Worm (Caenorhabditis elegans): Measurements from ENCODE around the gene snf-3.

Gene snf-3

DNA sequence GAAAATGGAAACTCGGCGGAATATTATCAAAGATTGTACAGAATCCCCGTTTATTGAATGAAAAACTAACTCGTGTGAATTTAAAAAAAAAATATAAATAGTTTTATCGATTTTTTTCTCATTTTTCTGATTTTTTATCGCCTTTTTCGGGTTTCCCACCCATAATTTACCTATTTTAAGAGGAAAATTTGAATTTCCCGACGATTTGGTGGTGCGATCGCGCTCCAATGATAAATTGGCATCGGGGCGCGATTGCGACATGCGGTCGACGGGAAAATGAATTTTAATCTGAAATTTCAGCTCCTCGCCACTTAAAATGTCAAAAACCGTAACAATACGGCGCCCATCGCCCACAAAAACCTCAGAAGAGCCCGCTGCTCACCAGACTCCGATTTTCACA lies 35.9 kb downstream of the snf-3 start, which contains the start of gene taf-6.1:
taf-6.1 (plus strand) TSS at position 301 of the 400 bp plus-strand sequence.
- TF ChIP-seq ceh-100 (GFP tag; IDR thresholded peaks at IDR 0.05) = no peak

DNA sequence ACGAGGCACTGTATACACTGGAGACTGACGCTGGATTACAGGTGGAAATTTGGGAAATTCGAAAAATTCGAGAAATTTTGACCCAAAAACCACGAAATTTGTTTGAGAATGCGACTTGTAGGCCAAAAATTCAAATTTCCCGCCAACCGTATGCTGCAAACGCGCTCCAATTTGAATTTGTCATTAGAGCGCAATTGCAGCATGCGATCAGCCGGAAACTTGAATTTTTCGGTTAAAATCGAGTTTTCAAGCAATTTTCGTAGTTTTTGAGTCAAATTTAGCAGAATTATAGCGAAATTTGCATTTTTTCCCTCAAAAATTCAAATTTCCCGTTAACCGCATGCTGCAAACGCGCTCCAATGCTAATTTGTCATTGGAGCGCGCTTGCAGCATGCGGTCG lies 38.4 kb downstream of the snf-3 start:
- no peak for TF ChIP-seq hlh-12 (tag; optimal IDR thresholded peaks at IDR 0.05)
- peak; percentile 75 for TF ChIP-seq lin-54 (GFP tag; optimal IDR thresholded peaks at IDR 0.05)
- peak; percentile 38 for TF ChIP-seq efl-1 (GFP tag; optimal IDR thresholded peaks at IDR 0.05)
- TF ChIP-seq lin-26 (GFP tag; IDR thresholded peaks at IDR 0.05) = no peak
- TF ChIP-seq attf-6 (GFP tag; IDR thresholded peaks at IDR 0.05) = no peak
- TF ChIP-seq madf-6 (GFP tag; IDR thresholded peaks at IDR 0.05) = 0 out of 2 replicates have a peak, but pooled peaks have one; percentile 11
- TF ChIP-seq aptf-2 (GFP tag; conservative IDR thresholded peaks at IDR 0.05) = no peak
- TF ChIP-seq repo-1 (tag; optimal IDR thresholded peaks at IDR 0.05) = no peak
- no peak for TF ChIP-seq akir-1 (GFP tag; optimal IDR thresholded peaks at IDR 0.05)
- TF ChIP-seq madf-3 (GFP tag; IDR thresholded peaks at IDR 0.05) = no peak
- TF ChIP-seq nhr-179 (tag; optimal IDR thresholded peaks at IDR 0.05) = no peak
- no peak for TF ChIP-seq sea-2 (GFP tag; IDR thresholded peaks at IDR 0.05)
- no peak for TF ChIP-seq aptf-3 (GFP tag; IDR thresholded peaks at IDR 0.05)
- peak; percentile 21 for TF ChIP-seq lsl-1 (GFP tag; optimal IDR thresholded peaks at IDR 0.05)
- TF ChIP-seq hmg-20 (GFP tag; IDR thresholded peaks at IDR 0.05) = no peak
- TF ChIP-seq attf-5 (GFP tag; optimal IDR thresholded peaks at IDR 0.05) = no peak
- TF ChIP-seq ceh-27 (GFP tag; optimal IDR thresholded peaks at IDR 0.05) = no peak
- peak; percentile 43; the same call in 1 of the 2 replicates for TF ChIP-seq D2030.7 (GFP tag; IDR thresholded peaks at IDR 0.05)
- no peak for TF ChIP-seq rec-8 (tag; optimal IDR thresholded peaks at IDR 0.05)
- TF ChIP-seq ama-1 (optimal IDR thresholded peaks at IDR 0.05) = no peak
- no peak for TF ChIP-seq ama-1 (GFP tag; optimal IDR thresholded peaks at IDR 0.05)
- TF ChIP-seq tbx-9 (tag; optimal IDR thresholded peaks at IDR 0.05; ENCODE audit: borderline replicate concordance) = no peak
- TF ChIP-seq mcd-1 (GFP tag; IDR thresholded peaks at IDR 0.05) = peak; percentile 91

DNA sequence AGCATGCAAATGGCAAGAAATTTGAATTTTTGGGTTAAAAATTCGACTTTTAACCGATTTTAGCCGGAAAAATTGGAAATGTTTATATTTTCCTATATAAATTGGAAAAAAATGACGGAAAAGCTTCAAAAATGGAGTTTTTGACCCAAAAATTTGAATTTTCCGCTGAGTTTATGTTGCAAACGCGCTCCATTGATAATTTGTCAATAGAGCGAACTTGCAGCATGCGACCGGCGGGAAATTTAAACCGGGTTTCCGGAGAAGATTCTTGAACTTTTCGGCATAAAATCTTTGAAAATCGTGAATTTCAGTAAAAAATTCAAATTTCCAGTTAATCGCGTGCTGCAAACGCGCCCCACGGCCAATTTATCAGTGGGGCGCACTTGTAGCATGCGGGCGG lies 39.6 kb downstream of the snf-3 start:
- no peak for TF ChIP-seq nhr-120 (GFP tag; IDR thresholded peaks at IDR 0.05)
- 0 out of 2 replicates have a peak, but pooled peaks have one; percentile 9 for TF ChIP-seq D2030.7 (GFP tag; IDR thresholded peaks at IDR 0.05)
- peak; percentile 78 for TF ChIP-seq mcd-1 (GFP tag; IDR thresholded peaks at IDR 0.05)
- peak; percentile 8; the same call in 1 of the 2 replicates for TF ChIP-seq Y56A3A.18 (GFP tag; IDR thresholded peaks at IDR 0.05)

DNA sequence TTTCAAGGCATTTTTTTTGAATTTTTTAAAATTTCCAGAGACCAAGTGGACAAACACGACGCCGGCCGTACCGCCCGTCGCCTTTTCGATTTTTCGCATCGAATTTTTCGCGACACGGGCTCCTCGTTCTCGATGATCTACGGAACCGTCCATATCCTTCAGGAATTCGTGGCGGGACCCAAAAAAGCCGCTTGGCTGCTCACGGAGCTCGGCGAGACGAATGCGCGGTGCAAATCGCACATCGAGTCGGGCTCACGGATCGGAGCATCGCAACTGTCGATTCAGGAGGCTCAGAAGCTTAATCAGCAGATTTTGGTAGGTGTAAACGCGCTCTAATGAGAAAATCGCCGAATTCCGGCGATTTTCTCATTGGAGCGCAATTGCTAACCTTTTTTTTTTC lies 40.0 kb downstream of the snf-3 start:
- no peak for TF ChIP-seq ztf-3 (GFP tag; optimal IDR thresholded peaks at IDR 0.05)
- TF ChIP-seq zfh-2 (GFP tag; conservative IDR thresholded peaks at IDR 0.05) = peak; percentile 65

DNA sequence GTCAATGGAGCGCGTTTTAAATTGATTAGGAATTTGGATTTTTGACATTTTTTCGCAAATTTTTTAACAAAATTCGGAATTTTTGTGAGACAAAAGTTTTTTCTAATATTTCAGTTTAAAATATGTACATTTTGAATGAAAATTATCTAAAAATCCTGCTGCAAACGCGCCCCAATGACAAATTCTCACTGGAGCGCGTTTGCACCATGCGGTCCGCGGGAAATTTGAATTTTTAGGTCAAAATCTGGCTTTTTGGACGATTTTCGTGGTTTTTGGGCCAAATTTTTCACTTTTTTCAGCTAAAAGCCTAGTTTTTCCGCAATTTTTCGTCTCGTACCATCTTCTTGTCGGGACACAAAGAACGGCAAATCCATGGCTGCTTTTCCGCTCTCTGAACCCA lies 40.9 kb downstream of the snf-3 start:
- TF ChIP-seq zfh-2 (GFP tag; conservative IDR thresholded peaks at IDR 0.05) = no peak
- TF ChIP-seq die-1 (tag; optimal IDR thresholded peaks at IDR 0.05) = no peak
- peak; percentile 70 for TF ChIP-seq mcd-1 (GFP tag; IDR thresholded peaks at IDR 0.05)
- no peak for TF ChIP-seq lin-35 (GFP tag; optimal IDR thresholded peaks at IDR 0.05)
- TF ChIP-seq ztf-22 (GFP tag; optimal IDR thresholded peaks at IDR 0.05) = no peak
- TF ChIP-seq lin-54 (GFP tag; optimal IDR thresholded peaks at IDR 0.05) = peak; percentile 31
- TF ChIP-seq lsl-1 (GFP tag; optimal IDR thresholded peaks at IDR 0.05) = no peak
- no peak for TF ChIP-seq nhr-179 (tag; optimal IDR thresholded peaks at IDR 0.05)

- TF ChIP-seq C17E4.6 (GFP tag; IDR thresholded peaks at IDR 0.05) (no peak), ztf-3 (GFP tag; optimal IDR thresholded peaks at IDR 0.05) (no peak), lin-54 (GFP tag; optimal IDR thresholded peaks at IDR 0.05) (peak; percentile 20), mcd-1 (GFP tag; IDR thresholded peaks at IDR 0.05) (peak; percentile 77), madf-8 (GFP tag; conservative IDR thresholded peaks at IDR 0.05) (no peak), F52B5.7 (tag; optimal IDR thresholded peaks at IDR 0.05) (no peak), B0019.2 (GFP tag; conservative IDR thresholded peaks at IDR 0.05) (no peak), atf-7 (tag; optimal IDR thresholded peaks at IDR 0.05) (no peak), attf-3 (GFP tag; conservative IDR thresholded peaks at IDR 0.05) (no peak), gei-17 (GFP tag; optimal IDR thresholded peaks at IDR 0.05) (no peak), lir-1 (GFP tag; conservative IDR thresholded peaks at IDR 0.05) (no peak), Y56A3A.18 (GFP tag; IDR thresholded peaks at IDR 0.05) (no peak), K11D2.4 (GFP tag; IDR thresholded peaks at IDR 0.05) (no peak), nhr-120 (GFP tag; IDR thresholded peaks at IDR 0.05) (no peak), sptf-2 (GFP tag; optimal IDR thresholded peaks at IDR 0.05) (no peak)
These were observed 41.5 kb downstream of the snf-3 start for ce11 chrII:1133295-1133694.

Data from whole organism, young adult.